Worm (Caenorhabditis elegans) whole organism, early embryonic: ENCODE data around the gene K03H1.12.

Experiments
- F13C5.2 ChIP-seq: sonication (generic microtip); optimal IDR thresholded peaks from 2 replicates; lab custom pipeline; 2017; ENCODE audit warnings: mild to moderate bottlenecking, missing genetic modification characterization, inconsistent platforms, missing compliant biosample characterization
- aly-1 ChIP-seq: sonication (generic microtip); optimal IDR thresholded peaks from 2 replicates; lab custom pipeline; 2016; ENCODE audit warnings: missing genetic modification characterization, missing compliant biosample characterization
- ama-1 ChIP-seq: fragments of 150-350 bp; optimal IDR thresholded peaks from 2 replicates; lab custom pipeline; 2014
- ceh-13 ChIP-seq: fragments of 200-800 bp; sonication (Bioruptor generic); optimal IDR thresholded peaks from 2 replicates; lab custom pipeline; 2018; ENCODE audit warnings: mild to moderate bottlenecking, missing genetic modification characterization, missing compliant biosample characterization
- ceh-36 ChIP-seq: sonication (generic microtip); optimal IDR thresholded peaks from 2 replicates; lab custom pipeline; 2016; ENCODE audit warnings: missing genetic modification characterization, inconsistent platforms, missing compliant biosample characterization
- ets-7 ChIP-seq: sonication (generic microtip); optimal IDR thresholded peaks from 2 replicates; lab custom pipeline; 2016; ENCODE audit warnings: missing genotype, missing genetic modification characterization, missing compliant biosample characterization
- hmbx-1 ChIP-seq: sonication (generic microtip); optimal IDR thresholded peaks from 2 replicates; lab custom pipeline; 2016; ENCODE audit warnings: mild to moderate bottlenecking, missing genetic modification characterization, missing compliant biosample characterization
- pes-1 ChIP-seq: fragments of 200-800 bp; sonication (Bioruptor generic); IDR thresholded peaks from 2 replicates; pipeline ENCODE4 v1.3.6; 2022; ENCODE audit warnings: missing genetic modification reagents, missing genetic modification characterization, missing compliant biosample characterization
- sea-1 ChIP-seq: fragments of 200-800 bp; sonication (Bioruptor generic); conservative IDR thresholded peaks from 2 replicates; pipeline ENCODE4 v1.3.6; 2022; ENCODE audit warnings: missing genetic modification characterization, missing compliant biosample characterization
- tbx-37 ChIP-seq: fragments of 200-800 bp; sonication (Bioruptor generic); conservative IDR thresholded peaks from 2 replicates; pipeline ENCODE4 v1.3.6; 2022; ENCODE audit warnings: missing genetic modification reagents, missing genetic modification characterization, missing compliant biosample characterization
- tra-4 ChIP-seq: sonication (generic microtip); optimal IDR thresholded peaks from 2 replicates; lab custom pipeline; 2017; ENCODE audit warnings: missing genetic modification characterization, missing compliant biosample characterization

DNA sequence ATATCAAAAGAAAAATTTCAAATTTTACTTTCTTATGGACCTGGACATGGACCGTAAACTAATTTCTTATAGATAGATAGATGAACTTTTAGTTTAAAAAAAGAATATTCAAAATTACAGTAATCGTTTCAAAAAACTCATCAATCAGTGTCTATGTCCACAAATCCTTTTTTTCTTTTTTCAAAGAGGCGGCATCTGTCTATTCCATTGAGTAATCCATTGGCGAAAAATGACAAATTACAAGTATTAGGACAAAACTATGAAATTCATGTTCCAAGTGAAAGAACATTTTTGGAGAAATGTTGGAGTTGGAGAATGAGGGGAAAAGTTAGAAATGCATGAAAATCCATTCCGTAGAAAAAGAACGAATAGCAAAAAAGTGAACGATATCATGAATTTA is 44.1 kb downstream of the K03H1.12 start:
- no peak for TF ChIP-seq F13C5.2
- no peak for TF ChIP-seq ama-1
- no peak for TF ChIP-seq tbx-37 (GFP tag; lab: Robert Waterston, UW)
- no peak for TF ChIP-seq pes-1 (GFP tag; lab: Robert Waterston, UW)
- TF ChIP-seq ets-7 (tag; lab: Kevin White, UChicago), result no peak
- no peak for TF ChIP-seq ceh-13 (GFP tag; lab: Kevin White, UChicago)
- TF ChIP-seq aly-1 (tag; lab: Kevin White, UChicago), result no peak
- TF ChIP-seq tra-4 (tag; lab: Kevin White, UChicago), result no peak
- TF ChIP-seq hmbx-1 (tag; lab: Kevin White, UChicago), result no peak
- no peak for TF ChIP-seq ceh-36
- TF ChIP-seq sea-1 (GFP tag; lab: Robert Waterston, UW), result no peak
